Fruit fly (Drosophila melanogaster) whole organism, embryonic: ENCODE data around the gene zuc.
A peak's percentile ranks its signal among the peaks of the same experiment; 100 is the strongest.

ENCODE experiments used
- Adf1 ChIP-seq: fragments of 200-800 bp; sonication (Bioruptor generic); IDR thresholded peaks from 2 replicates; pipeline ENCODE4 v1.3.6; 2022; ENCODE audit warnings: missing biosample characterization, missing genetic modification characterization
- Aef1 ChIP-seq: fragments of 200-800 bp; sonication (Bioruptor generic); IDR thresholded peaks from 3 replicates; pipeline ENCODE4 v1.3.6; 2022; ENCODE audit warnings: missing biosample characterization, missing genetic modification characterization
- Asciz ChIP-seq: fragments of 200-800 bp; sonication (Bioruptor generic); optimal IDR thresholded peaks from 2 replicates; lab custom pipeline; 2017; ENCODE audit warnings: missing biosample characterization, mild to moderate bottlenecking, missing genetic modification characterization, missing genetic modification reagents
- Blimp-1 ChIP-seq: fragments of 200-800 bp; sonication (Bioruptor generic); optimal IDR thresholded peaks from 3 replicates; lab custom pipeline; 2018; ENCODE audit warnings: missing biosample characterization, missing genetic modification characterization, mild to moderate bottlenecking, moderate library complexity, missing genetic modification reagents
- CG10543 ChIP-seq: fragments of 200-800 bp; sonication (Bioruptor generic); optimal IDR thresholded peaks from 3 replicates; lab custom pipeline; 2017; ENCODE audit warnings: missing biosample characterization, mild to moderate bottlenecking, missing genetic modification characterization, moderate library complexity
- CG10565 ChIP-seq: fragments of 200-800 bp; sonication (Bioruptor generic); optimal IDR thresholded peaks from 3 replicates; lab custom pipeline; 2016; ENCODE audit warnings: missing biosample characterization, mild to moderate bottlenecking, missing genetic modification characterization
- CG11560 ChIP-seq: fragments of 200-800 bp; sonication (Bioruptor generic); IDR thresholded peaks from 3 replicates; pipeline ENCODE4 v1.3.6; 2022; ENCODE audit warnings: missing biosample characterization, missing genetic modification characterization
- CG1233 ChIP-seq: fragments of 200-800 bp; sonication (Bioruptor generic); optimal IDR thresholded peaks from 4 replicates; lab custom pipeline; 2018; ENCODE audit warnings: missing biosample characterization, mild to moderate bottlenecking, missing genetic modification characterization
- CG13296 ChIP-seq: fragments of 200-800 bp; sonication (Bioruptor generic); optimal IDR thresholded peaks from 3 replicates; lab custom pipeline; 2018; ENCODE audit warnings: missing biosample characterization, mild to moderate bottlenecking, missing genetic modification characterization
- CG14014 ChIP-seq: fragments of 200-800 bp; sonication (Bioruptor generic); IDR thresholded peaks from 2 replicates; pipeline ENCODE4 v1.3.6; 2022; ENCODE audit warnings: missing biosample characterization, missing genetic modification characterization
- CG2129 ChIP-seq: fragments of 200-800 bp; sonication (Bioruptor generic); IDR thresholded peaks from 2 replicates; pipeline ENCODE4 v1.3.6; 2022; ENCODE audit warnings: missing biosample characterization, missing genetic modification characterization; ENCODE audit not compliant: partially characterized antibody
- CG31388 ChIP-seq: fragments of 200-800 bp; sonication (Bioruptor generic); optimal IDR thresholded peaks from 2 replicates; lab custom pipeline; 2016; ENCODE audit warnings: missing biosample characterization, missing genetic modification characterization
- CG31441 ChIP-seq: fragments of 200-800 bp; sonication (Bioruptor generic); IDR thresholded peaks from 2 replicates; pipeline ENCODE4 v1.3.6; 2022; ENCODE audit warnings: missing biosample characterization, missing genetic modification characterization
- CG32772 ChIP-seq: fragments of 200-800 bp; sonication (Bioruptor generic); IDR thresholded peaks from 2 replicates; pipeline ENCODE4 v1.3.6; 2022; ENCODE audit warnings: missing biosample characterization, missing genetic modification characterization
- CG3838 ChIP-seq: fragments of 200-800 bp; sonication (Bioruptor generic); optimal IDR thresholded peaks from 3 replicates; lab custom pipeline; 2016; ENCODE audit warnings: missing biosample characterization, missing genetic modification characterization
- CG5953 ChIP-seq: fragments of 200-800 bp; sonication (Bioruptor generic); IDR thresholded peaks from 2 replicates; pipeline ENCODE4 v1.3.6; 2022; ENCODE audit warnings: missing biosample characterization, missing genetic modification characterization
- CG6765 ChIP-seq: fragments of 200-800 bp; sonication (Bioruptor generic); optimal IDR thresholded peaks from 3 replicates; lab custom pipeline; 2017; ENCODE audit warnings: missing biosample characterization, mild to moderate bottlenecking, missing genetic modification characterization
- CG8388 ChIP-seq: fragments of 200-800 bp; sonication (Bioruptor generic); optimal IDR thresholded peaks from 2 replicates; lab custom pipeline; 2019; ENCODE audit warnings: missing biosample characterization, mild to moderate bottlenecking, missing genetic modification characterization, moderate library complexity
- CG8924 ChIP-seq: fragments of 200-800 bp; optimal IDR thresholded peaks from 3 replicates; lab custom pipeline; 2019; ENCODE audit warnings: missing biosample characterization, mild to moderate bottlenecking, missing genetic modification characterization, moderate library complexity
- D19A ChIP-seq: fragments of 200-800 bp; optimal IDR thresholded peaks from 3 replicates; lab custom pipeline; 2019; ENCODE audit warnings: missing biosample characterization, mild to moderate bottlenecking, missing genetic modification characterization, moderate library complexity
- Dad ChIP-seq: fragments of 200-800 bp; sonication (Bioruptor generic); optimal IDR thresholded peaks from 3 replicates; lab custom pipeline; 2016; ENCODE audit warnings: missing biosample characterization, missing genetic modification characterization
- HmgD ChIP-seq: fragments of 200-800 bp; sonication (Bioruptor generic); optimal IDR thresholded peaks from 3 replicates; lab custom pipeline; 2016; ENCODE audit warnings: missing biosample characterization, missing genetic modification characterization
- Hr3 ChIP-seq: fragments of 200-800 bp; sonication (Bioruptor generic); optimal IDR thresholded peaks from 3 replicates; lab custom pipeline; 2016; ENCODE audit warnings: missing biosample characterization, missing genetic modification characterization
- Lhr ChIP-seq: fragments of 200-800 bp; sonication (Bioruptor generic); optimal IDR thresholded peaks from 3 replicates; lab custom pipeline; 2017; ENCODE audit warnings: mild to moderate bottlenecking, missing biosample characterization, missing genetic modification reagents, missing genetic modification characterization
- Lim3 ChIP-seq: fragments of 200-800 bp; sonication (Bioruptor generic); IDR thresholded peaks from 2 replicates; pipeline ENCODE4 v1.3.6; 2022; ENCODE audit warnings: missing biosample characterization, missing genetic modification characterization
- Mad ChIP-seq: fragments of 200-800 bp; sonication (Bioruptor generic); optimal IDR thresholded peaks from 2 replicates; lab custom pipeline; 2016; ENCODE audit warnings: missing biosample characterization, missing genetic modification characterization
- Myb ChIP-seq: fragments of 200-800 bp; sonication (Bioruptor generic); optimal IDR thresholded peaks from 2 replicates; lab custom pipeline; 2016; ENCODE audit warnings: missing biosample characterization, missing genetic modification characterization
- Six4 ChIP-seq: fragments of 200-800 bp; sonication (Bioruptor generic); optimal IDR thresholded peaks from 2 replicates; lab custom pipeline; 2016; ENCODE audit warnings: missing biosample characterization, missing genetic modification characterization
- Stat92E ChIP-seq, 3 experiments: fragments of >200 bp in 2 of 3; fragments of 200-800 bp in 1 of 3; sonication (Bioruptor generic) in 1 of 3; optimal IDR thresholded peaks; 2 replicates each; lab custom pipeline; 2017 to 2019; ENCODE audit warnings: missing biosample characterization in 3 of 3, missing genetic modification characterization in 3 of 3, mild to moderate bottlenecking in 1 of 3, moderate library complexity in 1 of 3
- ac ChIP-seq: fragments of 200-800 bp; sonication (Bioruptor generic); optimal IDR thresholded peaks from 3 replicates; lab custom pipeline; 2017; ENCODE audit warnings: missing biosample characterization, mild to moderate bottlenecking, missing genetic modification characterization
- cato ChIP-seq: fragments of 200-800 bp; sonication (Bioruptor generic); optimal IDR thresholded peaks from 2 replicates; lab custom pipeline; 2016; ENCODE audit warnings: missing biosample characterization, missing genetic modification characterization, borderline replicate concordance
- caup ChIP-seq: fragments of 200-800 bp; sonication (Bioruptor generic); optimal IDR thresholded peaks from 3 replicates; lab custom pipeline; 2017; ENCODE audit warnings: missing biosample characterization, mild to moderate bottlenecking, missing genetic modification characterization, moderate library complexity; ENCODE audit not compliant: severe bottlenecking
- chinmo ChIP-seq: fragments of 200-800 bp; sonication (Bioruptor generic); IDR thresholded peaks from 4 replicates; pipeline ENCODE4 v1.3.6; 2022; ENCODE audit warnings: missing biosample characterization, missing genetic modification characterization; ENCODE audit not compliant: partially characterized antibody
- chn ChIP-seq: fragments of 200-800 bp; sonication (Bioruptor generic); optimal IDR thresholded peaks from 2 replicates; lab custom pipeline; 2016; ENCODE audit warnings: missing biosample characterization, missing genetic modification characterization
- cwo ChIP-seq: fragments of 200-800 bp; sonication (Bioruptor generic); optimal IDR thresholded peaks from 3 replicates; lab custom pipeline; 2017; ENCODE audit warnings: missing biosample characterization, missing genetic modification characterization, mild to moderate bottlenecking, moderate library complexity, missing genetic modification reagents
- gem ChIP-seq: fragments of 200-800 bp; sonication (Bioruptor generic); optimal IDR thresholded peaks from 2 replicates; lab custom pipeline; 2019; ENCODE audit warnings: missing biosample characterization, mild to moderate bottlenecking, missing genetic modification characterization, moderate library complexity
- grau ChIP-seq: fragments of 200-800 bp; optimal IDR thresholded peaks from 3 replicates; lab custom pipeline; 2019; ENCODE audit warnings: missing biosample characterization, mild to moderate bottlenecking, missing genetic modification characterization, moderate library complexity
- grn ChIP-seq: fragments of 200-800 bp; sonication (Bioruptor generic); optimal IDR thresholded peaks from 3 replicates; lab custom pipeline; 2017; ENCODE audit warnings: missing biosample characterization, missing genetic modification characterization
- pan ChIP-seq, 4 experiments: fragments of >200 bp in 3 of 4; fragments of 200-800 bp in 1 of 4; sonication (Bioruptor generic) in 1 of 4; optimal IDR thresholded peaks in 3 of 4; IDR thresholded peaks in 1 of 4; 2 replicates each; pipeline versions ENCODE4 v1.3.6 to Lab custom; 2017 to 2022; ENCODE audit warnings: missing biosample characterization in 2 of 4, missing genetic modification characterization in 2 of 4, mixed read lengths in 1 of 4
- pb ChIP-seq: fragments of 200-800 bp; sonication (Bioruptor generic); optimal IDR thresholded peaks from 3 replicates; lab custom pipeline; 2016; ENCODE audit warnings: missing biosample characterization, missing genetic modification characterization
- peb ChIP-seq: fragments of 200-800 bp; sonication (Bioruptor generic); IDR thresholded peaks from 2 replicates; pipeline ENCODE4 v1.3.6; 2022; ENCODE audit warnings: missing biosample characterization, missing genetic modification characterization
- pfk ChIP-seq: fragments of 200-800 bp; sonication (Bioruptor generic); optimal IDR thresholded peaks from 2 replicates; lab custom pipeline; 2018; ENCODE audit warnings: missing biosample characterization, mild to moderate bottlenecking, missing genetic modification characterization, moderate library complexity
- slou ChIP-seq: fragments of 200-800 bp; sonication (Bioruptor generic); optimal IDR thresholded peaks from 3 replicates; lab custom pipeline; 2016; ENCODE audit warnings: missing biosample characterization, missing genetic modification characterization
- sqz ChIP-seq: fragments of 200-800 bp; sonication (Bioruptor generic); optimal IDR thresholded peaks from 3 replicates; lab custom pipeline; 2018; ENCODE audit warnings: missing biosample characterization, mild to moderate bottlenecking, missing genetic modification characterization
- trem ChIP-seq: fragments of 200-800 bp; optimal IDR thresholded peaks from 3 replicates; lab custom pipeline; 2019; ENCODE audit warnings: missing biosample characterization, mild to moderate bottlenecking, missing genetic modification characterization, moderate library complexity
- tx ChIP-seq: fragments of 200-800 bp; sonication (Bioruptor generic); optimal IDR thresholded peaks from 2 replicates; lab custom pipeline; 2016; ENCODE audit warnings: missing biosample characterization, missing genetic modification characterization
- vnd ChIP-seq: fragments of 200-800 bp; sonication (Bioruptor generic); IDR thresholded peaks from 3 replicates; pipeline ENCODE4 v1.3.6; 2022; ENCODE audit warnings: missing biosample characterization, missing genetic modification characterization; ENCODE audit not compliant: partially characterized antibody
- zf30C ChIP-seq: fragments of 200-800 bp; sonication (Bioruptor generic); optimal IDR thresholded peaks from 3 replicates; lab custom pipeline; 2018; ENCODE audit warnings: missing biosample characterization, mild to moderate bottlenecking, missing genetic modification characterization
- zfh1 ChIP-seq: fragments of 200-800 bp; sonication (Bioruptor generic); IDR thresholded peaks from 3 replicates; pipeline ENCODE4 v1.3.6; 2022; ENCODE audit warnings: missing biosample characterization, missing genetic modification characterization

The zuc gene

dm6 chr2L:12010100-12010876 lies 20.6 kb upstream of the zuc start (continued):
- TF ChIP-seq caup (GFP tag; lab: Kevin White, UChicago) (peak; percentile 6), CG31388 (GFP tag; lab: Kevin White, UChicago) (no peak), CG14014 (GFP tag; lab: Robert Waterston, UW) (no peak), CG10543 (GFP tag; lab: Kevin White, UChicago) (peak; percentile 96), CG6765 (GFP tag; lab: Kevin White, UChicago) (no peak), grau (tag; lab: Kevin White, UChicago) (no peak), Aef1 (GFP tag; lab: Robert Waterston, UW) (no peak), ac (GFP tag; lab: Kevin White, UChicago) (peak; percentile 14), pan (optimal IDR thresholded peaks at IDR 0.05; lab: Kevin White, UChicago) (no peak), pan (GFP tag; optimal IDR thresholded peaks at IDR 0.05 in 1 of 2, IDR thresholded peaks at IDR 0.05 in 1 of 2) (no peak), CG31441 (no peak), Six4 (GFP tag; lab: Kevin White, UChicago) (no peak), CG2129 (GFP tag; lab: Robert Waterston, UW) (no peak), Stat92E (GFP tag; optimal IDR thresholded peaks at IDR 0.05; lab: Kevin White, UChicago) (peak in 1 of 3 experiments; percentile 13), pfk (peak; percentile 68), cato (GFP tag; lab: Kevin White, UChicago) (no peak), CG3838 (GFP tag; lab: Kevin White, UChicago) (peak; percentile 98), D19A (tag; lab: Kevin White, UChicago) (no peak), pb (GFP tag; lab: Kevin White, UChicago) (peak; percentile 18), chinmo (GFP tag; lab: Robert Waterston, UW) (no peak), CG13296 (GFP tag; lab: Kevin White, UChicago) (no peak), Asciz (GFP tag; lab: Kevin White, UChicago) (peak; percentile 12), Blimp-1 (GFP tag; lab: Kevin White, UChicago) (no peak), Dad (GFP tag; lab: Kevin White, UChicago) (no peak), vnd (no peak), Lim3 (no peak), gem (no peak), Lhr (GFP tag; lab: Kevin White, UChicago) (peak; percentile 98), CG10565 (GFP tag; lab: Kevin White, UChicago) (no peak), Mad (no peak), CG8388 (GFP tag; lab: Kevin White, UChicago) (peak; percentile 16), CG1233 (GFP tag; lab: Kevin White, UChicago) (no peak), slou (GFP tag; lab: Kevin White, UChicago) (no peak), Myb (GFP tag; lab: Kevin White, UChicago) (no peak), Hr3 (no peak), zf30C (GFP tag; lab: Kevin White, UChicago) (no peak), sqz (peak; percentile 50), CG8924 (tag; lab: Kevin White, UChicago) (peak; percentile 67), cwo (peak; percentile 84), Adf1 (GFP tag; lab: Robert Waterston, UW) (no peak), peb (GFP tag; lab: Robert Waterston, UW) (no peak), trem (peak; percentile 15), grn (GFP tag; lab: Kevin White, UChicago) (peak; percentile 65), CG32772 (GFP tag; lab: Robert Waterston, UW) (no peak), zfh1 (GFP tag; lab: Robert Waterston, UW) (no peak), tx (GFP tag; lab: Kevin White, UChicago) (no peak), chn (GFP tag; lab: Kevin White, UChicago) (peak; percentile 80), HmgD (GFP tag; lab: Kevin White, UChicago) (no peak), CG5953 (GFP tag; lab: Robert Waterston, UW) (no peak), CG11560 (tag; lab: Robert Waterston, UW) (no peak)
